Fruit fly (Drosophila melanogaster) whole organism, embryonic: ENCODE results near the gene foi.

ENCODE experiments used
- Ada2b ChIP-seq: fragments of 200-800 bp; sonication (Bioruptor generic); IDR thresholded peaks from 2 replicates; pipeline ENCODE4 v1.3.6; 2022; ENCODE audit warnings: missing biosample characterization, missing genetic modification characterization
- Atf-2 ChIP-seq: fragments of 200-800 bp; sonication (Bioruptor generic); optimal IDR thresholded peaks from 2 replicates; lab custom pipeline; 2016; ENCODE audit warnings: missing biosample characterization, missing genetic modification characterization
- CG10366 ChIP-seq: fragments of 200-800 bp; sonication (Bioruptor generic); IDR thresholded peaks from 2 replicates; pipeline ENCODE4 v1.3.6; 2022; ENCODE audit warnings: missing biosample characterization, missing genetic modification characterization
- CG10431 ChIP-seq: fragments of 200-800 bp; sonication (Bioruptor generic); optimal IDR thresholded peaks from 3 replicates; lab custom pipeline; 2018; ENCODE audit warnings: missing biosample characterization, mild to moderate bottlenecking, missing genetic modification characterization
- CG10462 ChIP-seq: fragments of 200-800 bp; sonication (Bioruptor generic); optimal IDR thresholded peaks from 2 replicates; lab custom pipeline; 2016; ENCODE audit warnings: missing biosample characterization, missing genetic modification characterization
- CG10543 ChIP-seq: fragments of 200-800 bp; sonication (Bioruptor generic); optimal IDR thresholded peaks from 3 replicates; lab custom pipeline; 2017; ENCODE audit warnings: missing biosample characterization, mild to moderate bottlenecking, missing genetic modification characterization, moderate library complexity
- CG10959 ChIP-seq: fragments of 200-800 bp; sonication (Bioruptor generic); IDR thresholded peaks from 2 replicates; pipeline ENCODE4 v1.3.6; 2022; ENCODE audit warnings: missing biosample characterization, missing genetic modification characterization
- CG12942 ChIP-seq: fragments of 200-800 bp; sonication (Bioruptor generic); optimal IDR thresholded peaks from 3 replicates; lab custom pipeline; 2016; ENCODE audit warnings: missing biosample characterization, missing genetic modification characterization
- CG16815 ChIP-seq: fragments of 200-800 bp; sonication (Bioruptor generic); optimal IDR thresholded peaks from 3 replicates; lab custom pipeline; 2017; ENCODE audit warnings: missing biosample characterization, mild to moderate bottlenecking, missing genetic modification characterization
- CG1792 ChIP-seq: fragments of 200-800 bp; sonication (Bioruptor generic); optimal IDR thresholded peaks from 2 replicates; lab custom pipeline; 2016; ENCODE audit warnings: missing biosample characterization, missing genetic modification characterization
- CG31224 ChIP-seq: fragments of 200-800 bp; sonication (Bioruptor generic); IDR thresholded peaks from 2 replicates; pipeline ENCODE4 v1.3.6; 2022; ENCODE audit warnings: missing biosample characterization, missing genetic modification characterization
- CG31365 ChIP-seq: fragments of 200-800 bp; sonication (Bioruptor generic); optimal IDR thresholded peaks from 2 replicates; lab custom pipeline; 2018; ENCODE audit warnings: missing biosample characterization, mild to moderate bottlenecking, missing genetic modification characterization
- CG32767 ChIP-seq: fragments of 200-800 bp; sonication (Bioruptor generic); IDR thresholded peaks from 2 replicates; pipeline ENCODE4 v1.3.6; 2022; ENCODE audit warnings: missing biosample characterization, missing genetic modification characterization
- CG3281 ChIP-seq: fragments of 200-800 bp; sonication (Bioruptor generic); optimal IDR thresholded peaks from 3 replicates; lab custom pipeline; 2017; ENCODE audit warnings: missing biosample characterization, mild to moderate bottlenecking, missing genetic modification characterization
- CG34376 ChIP-seq: fragments of 200-800 bp; sonication (Bioruptor generic); optimal IDR thresholded peaks from 2 replicates; lab custom pipeline; 2018; ENCODE audit warnings: missing biosample characterization, mild to moderate bottlenecking, missing genetic modification characterization
- CG4854 ChIP-seq: fragments of 200-800 bp; sonication (Bioruptor generic); optimal IDR thresholded peaks from 2 replicates; lab custom pipeline; 2016; ENCODE audit warnings: missing biosample characterization, missing genetic modification characterization, inconsistent platforms
- CG5245 ChIP-seq: fragments of 200-800 bp; sonication (Bioruptor generic); optimal IDR thresholded peaks from 3 replicates; lab custom pipeline; 2016; ENCODE audit warnings: missing biosample characterization, missing genetic modification characterization
- CG6254 ChIP-seq: fragments of 200-800 bp; sonication (Bioruptor generic); optimal IDR thresholded peaks from 3 replicates; lab custom pipeline; 2017; ENCODE audit warnings: mild to moderate bottlenecking, missing biosample characterization, missing genetic modification reagents, missing genetic modification characterization
- CG6272 ChIP-seq: fragments of 200-800 bp; sonication (Bioruptor generic); IDR thresholded peaks from 2 replicates; pipeline ENCODE4 v1.3.6; 2022; ENCODE audit warnings: missing biosample characterization, missing genetic modification characterization
- CG6683 ChIP-seq: fragments of 200-800 bp; sonication (Bioruptor generic); optimal IDR thresholded peaks from 2 replicates; lab custom pipeline; 2017; ENCODE audit warnings: missing biosample characterization, mild to moderate bottlenecking, missing genetic modification characterization, missing genetic modification reagents
- CG6765 ChIP-seq: fragments of 200-800 bp; sonication (Bioruptor generic); optimal IDR thresholded peaks from 3 replicates; lab custom pipeline; 2017; ENCODE audit warnings: missing biosample characterization, mild to moderate bottlenecking, missing genetic modification characterization
- CG8478 ChIP-seq: fragments of >200 bp; optimal IDR thresholded peaks from 2 replicates; lab custom pipeline; 2018
- CG9817 ChIP-seq: fragments of 200-800 bp; sonication (Bioruptor generic); optimal IDR thresholded peaks from 2 replicates; lab custom pipeline; 2018; ENCODE audit warnings: missing biosample characterization, mild to moderate bottlenecking, missing genetic modification characterization, moderate library complexity
- Dad ChIP-seq: fragments of 200-800 bp; sonication (Bioruptor generic); optimal IDR thresholded peaks from 3 replicates; lab custom pipeline; 2016; ENCODE audit warnings: missing biosample characterization, missing genetic modification characterization
- Dll ChIP-seq: fragments of 200-800 bp; sonication (Bioruptor generic); IDR thresholded peaks from 4 replicates; pipeline ENCODE4 v1.3.6; 2022; ENCODE audit warnings: missing biosample characterization, missing genetic modification characterization; ENCODE audit not compliant: partially characterized antibody
- E2f1 ChIP-seq: fragments of 200-800 bp; sonication (Bioruptor generic); IDR thresholded peaks from 2 replicates; pipeline ENCODE4 v1.3.6; 2022; ENCODE audit warnings: missing biosample characterization, missing genetic modification characterization
- Ets65A ChIP-seq: fragments of 200-800 bp; sonication (Bioruptor generic); peaks from one replicate; lab custom pipeline; 2016; ENCODE audit warnings: missing biosample characterization, missing genetic modification characterization
- H15 ChIP-seq: fragments of 200-800 bp; sonication (Bioruptor generic); IDR thresholded peaks from 3 replicates; pipeline ENCODE4 v1.3.6; 2022; ENCODE audit warnings: missing biosample characterization, missing genetic modification characterization
- HLH3B ChIP-seq: fragments of 200-800 bp; sonication (Bioruptor generic); IDR thresholded peaks from 2 replicates; pipeline ENCODE4 v1.3.6; 2022; ENCODE audit warnings: missing biosample characterization, missing genetic modification characterization
- MESR4 ChIP-seq: fragments of 200-800 bp; sonication (Bioruptor generic); optimal IDR thresholded peaks from 2 replicates; lab custom pipeline; 2018; ENCODE audit warnings: missing biosample characterization, mild to moderate bottlenecking, missing genetic modification characterization, moderate library complexity
- Usf ChIP-seq: fragments of 200-800 bp; sonication (Bioruptor generic); optimal IDR thresholded peaks from 2 replicates; lab custom pipeline; 2017; ENCODE audit warnings: missing genotype, missing biosample characterization, missing genetic modification characterization
- YL-1 ChIP-seq: fragments of 200-800 bp; sonication (Bioruptor generic); optimal IDR thresholded peaks from 3 replicates; lab custom pipeline; 2017; ENCODE audit warnings: missing biosample characterization, mild to moderate bottlenecking, missing genetic modification characterization
- ab ChIP-seq: fragments of 200-800 bp; sonication (Bioruptor generic); optimal IDR thresholded peaks from 2 replicates; lab custom pipeline; 2016; ENCODE audit warnings: missing biosample characterization, missing genetic modification characterization
- chm ChIP-seq: fragments of 200-800 bp; sonication (Bioruptor generic); IDR thresholded peaks from 2 replicates; pipeline ENCODE4 v1.3.6; 2022; ENCODE audit warnings: missing biosample characterization, missing genetic modification characterization
- crc ChIP-seq: fragments of 200-800 bp; sonication (Bioruptor generic); optimal IDR thresholded peaks from 2 replicates; lab custom pipeline; 2016; ENCODE audit warnings: missing biosample characterization, missing genetic modification characterization
- crol ChIP-seq: fragments of 200-800 bp; sonication (Bioruptor generic); IDR thresholded peaks from 2 replicates; pipeline ENCODE4 v1.3.6; 2022; ENCODE audit warnings: missing biosample characterization, missing genetic modification characterization
- en ChIP-seq: fragments of 200-800 bp; sonication (Bioruptor generic); optimal IDR thresholded peaks from 2 replicates; lab custom pipeline; 2016; ENCODE audit warnings: missing biosample characterization, missing genetic modification characterization
- fd64A ChIP-seq: fragments of 200-800 bp; sonication (Bioruptor generic); optimal IDR thresholded peaks from 3 replicates; lab custom pipeline; 2018; ENCODE audit warnings: missing biosample characterization, mild to moderate bottlenecking, missing genetic modification characterization
- gsb ChIP-seq: fragments of 200-800 bp; sonication (Bioruptor generic); IDR thresholded peaks from 2 replicates; pipeline ENCODE4 v1.3.6; 2022; ENCODE audit warnings: missing biosample characterization, missing genetic modification characterization
- gt ChIP-seq: fragments of 200-800 bp; sonication (Bioruptor generic); IDR thresholded peaks from 2 replicates; pipeline ENCODE4 v1.3.6; 2022; ENCODE audit warnings: missing biosample characterization, missing genetic modification characterization
- ind ChIP-seq: fragments of 200-800 bp; sonication (Bioruptor generic); optimal IDR thresholded peaks from 3 replicates; lab custom pipeline; 2016; ENCODE audit warnings: missing biosample characterization, missing genetic modification characterization
- lmd ChIP-seq: fragments of 200-800 bp; sonication (Bioruptor generic); IDR thresholded peaks from 2 replicates; pipeline ENCODE4 v1.3.6; 2022; ENCODE audit warnings: missing biosample characterization, missing genetic modification characterization
- nau ChIP-seq: fragments of 200-800 bp; sonication (Bioruptor generic); optimal IDR thresholded peaks from 3 replicates; lab custom pipeline; 2017; ENCODE audit warnings: missing biosample characterization, mild to moderate bottlenecking, missing genetic modification characterization, missing genetic modification reagents
- phol ChIP-seq: fragments of 200-800 bp; sonication (Bioruptor generic); optimal IDR thresholded peaks from 3 replicates; lab custom pipeline; 2018; ENCODE audit warnings: missing biosample characterization, mild to moderate bottlenecking, missing genetic modification characterization, moderate library complexity
- prd ChIP-seq, 3 experiments: fragments of >200 bp in 2 of 3; fragments of 200-800 bp in 1 of 3; sonication (Bioruptor generic) in 1 of 3; optimal IDR thresholded peaks in 2 of 3; IDR thresholded peaks in 1 of 3; 2 replicates in 2 of 3; 3 replicates in 1 of 3; pipeline versions ENCODE4 v1.3.6 to Lab custom; 2017 to 2022; ENCODE audit warnings: missing biosample characterization in 1 of 3, missing genetic modification characterization in 1 of 3
- slbo ChIP-seq: fragments of 200-800 bp; sonication (Bioruptor generic); IDR thresholded peaks from 2 replicates; pipeline ENCODE4 v1.3.6; 2022; ENCODE audit warnings: missing biosample characterization, missing genetic modification characterization
- so ChIP-seq: fragments of 200-800 bp; sonication (Bioruptor generic); IDR thresholded peaks from 3 replicates; pipeline ENCODE4 v1.3.6; 2022; ENCODE audit warnings: missing biosample characterization, missing genetic modification characterization
- ttk ChIP-seq: fragments of 200-800 bp; sonication (Bioruptor generic); IDR thresholded peaks from 2 replicates; pipeline ENCODE4 v2.1.2; 2022; ENCODE audit warnings: missing biosample characterization, missing genetic modification characterization
- wor ChIP-seq: fragments of 200-800 bp; sonication (Bioruptor generic); IDR thresholded peaks from 2 replicates; pipeline ENCODE4 v1.3.6; 2022; ENCODE audit warnings: missing biosample characterization, missing genetic modification characterization
- yki ChIP-seq: fragments of >200 bp; optimal IDR thresholded peaks from 3 replicates; lab custom pipeline; 2018

The foi gene

DNA sequence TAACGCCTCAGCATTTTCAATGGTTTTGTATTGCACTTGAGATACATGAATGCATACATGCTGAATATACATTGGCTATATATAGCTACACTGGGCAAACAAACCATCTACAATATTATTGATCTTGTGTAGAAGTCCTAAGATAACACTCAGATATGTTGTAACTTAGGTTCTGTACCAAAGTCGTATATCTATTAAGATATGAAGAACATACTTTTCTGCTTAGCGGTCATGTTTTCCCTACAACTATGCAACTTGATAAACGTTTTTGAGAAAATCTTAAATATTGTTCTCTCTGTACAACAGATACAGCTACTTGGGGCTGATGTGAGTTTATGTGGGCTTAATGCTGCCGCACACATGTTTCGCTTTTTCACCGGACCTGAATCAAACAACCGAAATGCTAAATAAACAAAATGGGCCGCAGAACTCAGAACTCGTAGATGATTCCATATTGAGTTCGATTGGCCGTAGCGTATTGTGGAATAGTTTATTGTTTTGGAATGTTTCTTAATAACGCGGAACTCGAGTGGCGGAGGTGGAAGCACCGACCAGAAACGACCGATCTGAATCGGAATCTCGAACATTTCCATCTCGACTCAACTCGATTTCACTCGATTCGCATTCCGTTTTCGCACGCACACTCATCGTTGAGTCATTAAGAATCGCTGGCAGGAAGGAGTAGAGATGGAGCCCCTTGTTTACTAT lies 24.3 kb downstream of the foi start (continued):
- peak; percentile 23 for TF ChIP-seq CG4854 (GFP tag; lab: Kevin White, UChicago)
- TF ChIP-seq wor (GFP tag; lab: Robert Waterston, UW): no peak
- no peak for TF ChIP-seq CG12942 (GFP tag; lab: Kevin White, UChicago)
- no peak for TF ChIP-seq CG6765
- no peak; the same call in 1 of the 2 replicates for TF ChIP-seq CG10366 (GFP tag; lab: Robert Waterston, UW)
- TF ChIP-seq Usf (GFP tag; lab: Kevin White, UChicago): no peak
- peak; percentile 25 for TF ChIP-seq CG9817
- TF ChIP-seq CG31365 (tag; lab: Kevin White, UChicago): no peak
- TF ChIP-seq lmd (GFP tag; lab: Robert Waterston, UW): peak; percentile 55
- no peak for TF ChIP-seq CG6683 (GFP tag; lab: Kevin White, UChicago)
- TF ChIP-seq H15 (GFP tag; lab: Robert Waterston, UW): 0 out of 3 replicates have a peak, but pooled peaks have one; percentile 18
- no peak for TF ChIP-seq Dad (GFP tag; lab: Kevin White, UChicago)
- peak; percentile 65 for TF ChIP-seq CG32767 (GFP tag; lab: Robert Waterston, UW)
- TF ChIP-seq ttk (GFP tag; lab: Robert Waterston, UW): no peak
- no peak for TF ChIP-seq CG1792 (GFP tag; lab: Kevin White, UChicago)
- no peak for TF ChIP-seq Atf-2 (GFP tag; lab: Kevin White, UChicago)
- TF ChIP-seq CG5245: peak; percentile 14
- TF ChIP-seq CG8478 (lab: Kevin White, UChicago): no peak
- TF ChIP-seq ab (GFP tag; lab: Kevin White, UChicago): no peak

DNA sequence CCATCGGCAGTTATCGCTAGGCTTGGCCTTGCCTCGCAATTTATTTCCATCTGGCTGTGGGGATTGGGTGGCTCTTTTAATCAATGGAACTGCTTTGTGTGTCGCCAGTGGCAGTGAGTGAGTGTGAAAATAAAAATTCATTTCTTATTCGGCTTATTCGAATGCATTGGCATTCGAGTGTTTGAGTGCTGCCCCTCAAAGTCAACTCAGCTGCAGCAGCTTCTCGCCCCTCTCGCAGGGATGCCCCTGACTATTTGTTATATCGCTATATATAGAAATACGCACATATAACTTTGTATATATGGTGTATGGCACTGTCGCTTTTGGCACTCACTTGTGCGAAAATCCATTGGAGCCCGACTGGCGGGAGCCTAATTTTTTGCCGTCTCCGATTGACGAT lies 25.8 kb downstream of the foi start:
- TF ChIP-seq slbo (GFP tag; lab: Robert Waterston, UW) (no peak), ind (no peak), CG10543 (GFP tag; lab: Kevin White, UChicago) (no peak), YL-1 (GFP tag; lab: Kevin White, UChicago) (no peak), nau (GFP tag; lab: Kevin White, UChicago) (no peak), CG34376 (GFP tag; lab: Kevin White, UChicago) (no peak), gt (GFP tag; lab: Robert Waterston, UW) (no peak), phol (no peak), prd (optimal IDR thresholded peaks at IDR 0.05; lab: Kevin White, UChicago) (no peak), prd (GFP tag; IDR thresholded peaks at IDR 0.05; lab: Robert Waterston, UW) (no peak), E2f1 (GFP tag; lab: Robert Waterston, UW) (no peak), Atf-2 (GFP tag; lab: Kevin White, UChicago) (no peak), CG31224 (GFP tag; lab: Robert Waterston, UW) (no peak), HLH3B (GFP tag; lab: Robert Waterston, UW) (no peak), Ets65A (GFP tag; lab: Kevin White, UChicago) (peak; percentile 12), Dll (GFP tag; lab: Robert Waterston, UW) (no peak), chm (GFP tag; lab: Robert Waterston, UW) (no peak), CG5245 (no peak), crol (GFP tag; lab: Robert Waterston, UW) (0 out of 2 replicates have a peak, but pooled peaks have one; percentile 23), Ada2b (GFP tag; lab: Robert Waterston, UW) (no peak), en (GFP tag; lab: Kevin White, UChicago) (no peak), yki (lab: Kevin White, UChicago) (no peak), CG3281 (GFP tag; lab: Kevin White, UChicago) (no peak), crc (GFP tag; lab: Kevin White, UChicago) (no peak), CG6272 (GFP tag; lab: Robert Waterston, UW) (no peak), CG16815 (no peak), CG10959 (GFP tag; lab: Robert Waterston, UW) (no peak), CG10462 (no peak), fd64A (no peak), CG6254 (no peak), gsb (GFP tag; lab: Robert Waterston, UW) (0 out of 2 replicates have a peak, but pooled peaks have one; percentile 15), MESR4 (GFP tag; lab: Kevin White, UChicago) (no peak), CG10431 (GFP tag; lab: Kevin White, UChicago) (no peak), so (GFP tag; lab: Robert Waterston, UW) (0 out of 3 replicates have a peak, but pooled peaks have one; percentile 12)
